Worm (Caenorhabditis elegans) whole organism, dauer: ENCODE data around the gene madf-11.

Source experiments
- unc-62 ChIP-seq: sonication (generic microtip); optimal IDR thresholded peaks from 2 replicates; lab custom pipeline; 2017; ENCODE audit warnings: missing biosample characterization, missing genetic modification reagents, missing genetic modification characterization

madf-11 gene

ce11 chrIII:5610276-5610675 is 7.0 kb upstream of the madf-11 start, which contains the start of gene C05D2.8:
TSS of gene C05D2.8 (minus strand) at chrIII:5610346.
- TF ChIP-seq unc-62 (GFP tag; lab: Kevin White, UChicago): no peak

- no peak for TF ChIP-seq unc-62 (GFP tag; lab: Kevin White, UChicago)
Observed at ce11 chrIII:5604080-5604479, 791 bp upstream of the madf-11 start, which contains the start of gene xnd-1. TSS of gene xnd-1 (plus strand) at chrIII:5604460.

ce11 chrIII:5601999-5602398 is 1.3 kb downstream of the madf-11 start:
- TF ChIP-seq unc-62 (GFP tag; lab: Kevin White, UChicago): no peak

ce11 chrIII:5599958-5600357 is 3.3 kb downstream of the madf-11 start, which contains the start of gene wdr-37:
TSS of gene wdr-37 (minus strand) at chrIII:5600058.
- no peak for TF ChIP-seq unc-62 (GFP tag; lab: Kevin White, UChicago)

ce11 chrIII:5595445-5595844 is 7.8 kb downstream of the madf-11 start, which contains the start of gene ced-6:
TSS of gene ced-6 (plus strand) at chrIII:5595771.
- TF ChIP-seq unc-62 (GFP tag; lab: Kevin White, UChicago): no peak

- TF ChIP-seq unc-62 (GFP tag; lab: Kevin White, UChicago): no peak
Observed at ce11 chrIII:5594350-5594749, 8.9 kb downstream of the madf-11 start.

- TF ChIP-seq unc-62 (GFP tag; lab: Kevin White, UChicago): no peak
Observed at ce11 chrIII:5591668-5592149, 11.6 kb downstream of the madf-11 start, which contains the start of the genes ddx-15 and ucr-1. TSS of gene ddx-15 (minus strand) at chrIII:5591718. TSS of gene ucr-1 (plus strand) at chrIII:5592135.

- TF ChIP-seq unc-62 (GFP tag; lab: Kevin White, UChicago): no peak
Observed at ce11 chrIII:5588746-5589145, 14.5 kb downstream of the madf-11 start.

ce11 chrIII:5586925-5587324 is 16.4 kb downstream of the madf-11 start, which contains the start of gene F56D2.2:
TSS of gene F56D2.2 (plus strand) at chrIII:5587263.
- no peak for TF ChIP-seq unc-62 (GFP tag; lab: Kevin White, UChicago)

- no peak for TF ChIP-seq unc-62 (GFP tag; lab: Kevin White, UChicago)
Observed at ce11 chrIII:5585711-5586110, 17.6 kb downstream of the madf-11 start.

- TF ChIP-seq unc-62 (GFP tag; lab: Kevin White, UChicago): no peak
Observed at ce11 chrIII:5584647-5585046, 18.6 kb downstream of the madf-11 start, which contains the start of gene F56D2.3. TSS of gene F56D2.3 (plus strand) at chrIII:5584947.

ce11 chrIII:5582766-5583165 is 20.5 kb downstream of the madf-11 start, which contains the start of the genes F56D2.8 and uev-2:
TSS of gene F56D2.8 (minus strand) at chrIII:5582866.
TSS of gene uev-2 (plus strand) at chrIII:5583125.
- TF ChIP-seq unc-62 (GFP tag; lab: Kevin White, UChicago): no peak

ce11 chrIII:5581049-5581448 is 22.2 kb downstream of the madf-11 start, which contains the start of gene F56D2.5:
TSS of gene F56D2.5 (minus strand) at chrIII:5581419.
- TF ChIP-seq unc-62 (GFP tag; lab: Kevin White, UChicago): no peak

- TF ChIP-seq unc-62 (GFP tag; lab: Kevin White, UChicago): no peak
Observed at ce11 chrIII:5573694-5574093, 29.6 kb downstream of the madf-11 start, which contains the start of gene molo-1. TSS of gene molo-1 (plus strand) at chrIII:5573994.

- TF ChIP-seq unc-62 (GFP tag; lab: Kevin White, UChicago): no peak
Observed at ce11 chrIII:5572806-5573205, 30.5 kb downstream of the madf-11 start.

- no peak for TF ChIP-seq unc-62 (GFP tag; lab: Kevin White, UChicago)
Observed at ce11 chrIII:5570814-5571443, 32.4 kb downstream of the madf-11 start.
